Fruit fly (Drosophila melanogaster): Measurements from ENCODE around the gene sty.
A peak's percentile ranks its signal among the peaks of the same experiment; 100 is the strongest.

sty gene

DNA sequence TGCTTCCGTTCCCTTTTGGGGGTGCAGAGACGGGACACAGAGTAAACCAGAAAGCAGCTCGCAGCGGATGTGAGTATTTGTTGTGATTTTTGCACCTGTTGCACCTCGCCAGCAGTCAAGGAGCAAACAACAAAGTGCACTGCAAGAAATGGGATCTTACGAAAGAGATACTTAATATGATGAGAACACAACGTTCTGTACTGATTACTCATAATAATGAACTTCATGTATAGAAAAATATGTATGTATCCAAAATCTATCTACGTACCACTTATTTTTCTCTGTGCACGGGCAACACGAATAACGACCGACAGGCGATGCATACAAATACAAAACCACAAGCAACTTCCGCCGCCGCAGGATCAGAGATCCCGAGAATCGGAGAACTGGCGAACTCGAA is 26.9 kb downstream of the sty start (continued):
- no peak for TF ChIP-seq D (optimal IDR thresholded peaks at IDR 0.05)
- TF ChIP-seq D (GFP tag; optimal IDR thresholded peaks at IDR 0.05): peak; percentile 35
- TF ChIP-seq unc-4 (GFP tag; IDR thresholded peaks at IDR 0.05; ENCODE audit: partially characterized antibody): no peak
- TF ChIP-seq CG10267 (tag; optimal IDR thresholded peaks at IDR 0.05): peak; percentile 1
- peak; percentile 30 for TF ChIP-seq gem (tag; optimal IDR thresholded peaks at IDR 0.05)
- no peak for TF ChIP-seq Antp (GFP tag; optimal IDR thresholded peaks at IDR 0.05)
- TF ChIP-seq CG12219 (GFP tag; optimal IDR thresholded peaks at IDR 0.05): no peak
- TF ChIP-seq CG2712 (tag; optimal IDR thresholded peaks at IDR 0.05): peak; percentile 45
- TF ChIP-seq CG3995 (GFP tag; optimal IDR thresholded peaks at IDR 0.05): no peak
- TF ChIP-seq CG4707 (GFP tag; optimal IDR thresholded peaks at IDR 0.05): no peak
- TF ChIP-seq CG2116 (GFP tag; optimal IDR thresholded peaks at IDR 0.05): no peak
- TF ChIP-seq her (GFP tag; optimal IDR thresholded peaks at IDR 0.05): no peak
- no peak for TF ChIP-seq CG7963 (GFP tag; IDR thresholded peaks at IDR 0.05; ENCODE audit: partially characterized antibody)
- no peak for TF ChIP-seq CG11560 (tag; IDR thresholded peaks at IDR 0.05)
- peak; percentile 15 for TF ChIP-seq Hsf (GFP tag; optimal IDR thresholded peaks at IDR 0.05)
- TF ChIP-seq zen (tag; optimal IDR thresholded peaks at IDR 0.05): peak; percentile 28
- no peak for TF ChIP-seq vvl (GFP tag; IDR thresholded peaks at IDR 0.05)
- TF ChIP-seq CG9215 (GFP tag; IDR thresholded peaks at IDR 0.05): no peak
- TF ChIP-seq Bdp1 (GFP tag; optimal IDR thresholded peaks at IDR 0.05): no peak
- no peak for TF ChIP-seq lov (optimal IDR thresholded peaks at IDR 0.05)
- TF ChIP-seq lov (GFP tag; IDR thresholded peaks at IDR 0.05): 0 out of 3 replicates have a peak, but pooled peaks have one; percentile 36
- TF ChIP-seq kah (GFP tag; optimal IDR thresholded peaks at IDR 0.05): no peak
- TF ChIP-seq trem (tag; optimal IDR thresholded peaks at IDR 0.05): peak; percentile 4
- TF ChIP-seq phol (tag; optimal IDR thresholded peaks at IDR 0.05): peak; percentile 29
- TF ChIP-seq lbe (GFP tag; optimal IDR thresholded peaks at IDR 0.05): peak; percentile 80
- TF ChIP-seq CG8388 (GFP tag; optimal IDR thresholded peaks at IDR 0.05): no peak
- TF ChIP-seq dmrt11E (tag; optimal IDR thresholded peaks at IDR 0.05): peak; percentile 68
- no peak for TF ChIP-seq Six4 (GFP tag; optimal IDR thresholded peaks at IDR 0.05)
- peak; percentile 63 for TF ChIP-seq CG15696 (tag; optimal IDR thresholded peaks at IDR 0.05)
- TF ChIP-seq CG10462 (GFP tag; optimal IDR thresholded peaks at IDR 0.05): no peak
- TF ChIP-seq CG2889 (GFP tag; IDR thresholded peaks at IDR 0.05): no peak
- TF ChIP-seq CG10209 (GFP tag; optimal IDR thresholded peaks at IDR 0.05): peak; percentile 28
- peak; percentile 15 for TF ChIP-seq CG12391 (tag; optimal IDR thresholded peaks at IDR 0.05)
- no peak for TF ChIP-seq CG17385 (GFP tag; optimal IDR thresholded peaks at IDR 0.05)
- TF ChIP-seq CG7987 (GFP tag; optimal IDR thresholded peaks at IDR 0.05): no peak
- TF ChIP-seq caup (GFP tag; optimal IDR thresholded peaks at IDR 0.05; ENCODE audit: severe bottlenecking): no peak
- TF ChIP-seq corto (GFP tag; optimal IDR thresholded peaks at IDR 0.05): peak; percentile 52
- TF ChIP-seq Dref (GFP tag; IDR thresholded peaks at IDR 0.05): no peak
- peak; percentile 4 for TF ChIP-seq bab2 (GFP tag; optimal IDR thresholded peaks at IDR 0.05)
- no peak for TF ChIP-seq MBD-R2 (GFP tag; IDR thresholded peaks at IDR 0.05)
- TF ChIP-seq CG9727 (GFP tag; optimal IDR thresholded peaks at IDR 0.05): peak; percentile 50
- no peak for TF ChIP-seq eyg (GFP tag; optimal IDR thresholded peaks at IDR 0.05)
- TF ChIP-seq crc (GFP tag; optimal IDR thresholded peaks at IDR 0.05): no peak
- peak; percentile 5 for TF ChIP-seq CG13775 (GFP tag; optimal IDR thresholded peaks at IDR 0.05)
- TF ChIP-seq tup (GFP tag; optimal IDR thresholded peaks at IDR 0.05): no peak
- TF ChIP-seq CG6854 (GFP tag; optimal IDR thresholded peaks at IDR 0.05): no peak
- TF ChIP-seq CG7357 (GFP tag; IDR thresholded peaks at IDR 0.05): no peak
- TF ChIP-seq vnd (GFP tag; IDR thresholded peaks at IDR 0.05; ENCODE audit: partially characterized antibody): no peak
- TF ChIP-seq Hr3 (GFP tag; optimal IDR thresholded peaks at IDR 0.05): no peak
- peak; percentile 9 for TF ChIP-seq Xbp1 (GFP tag; optimal IDR thresholded peaks at IDR 0.05)
- TF ChIP-seq Blimp-1 (GFP tag; optimal IDR thresholded peaks at IDR 0.05): peak; percentile 1
